Fruit fly (Drosophila melanogaster) whole organism, embryonic: ENCODE measurements around the gene CG45544.

Source experiments
- Atf3 ChIP-seq: fragments of 200-800 bp; sonication (Bioruptor generic); optimal IDR thresholded peaks from 3 replicates; lab custom pipeline; 2016; ENCODE audit warnings: missing biosample characterization, missing genetic modification characterization
- Awh ChIP-seq: fragments of 200-800 bp; sonication (Bioruptor generic); IDR thresholded peaks from 2 replicates; pipeline ENCODE4, ENCODE4 v1.3.6; 2022; ENCODE audit warnings: missing biosample characterization, missing genetic modification characterization
- Blimp-1 ChIP-seq: fragments of 200-800 bp; sonication (Bioruptor generic); optimal IDR thresholded peaks from 3 replicates; lab custom pipeline; 2018; ENCODE audit warnings: missing biosample characterization, missing genetic modification characterization, mild to moderate bottlenecking, moderate library complexity, missing genetic modification reagents
- CG10431 ChIP-seq: fragments of 200-800 bp; sonication (Bioruptor generic); optimal IDR thresholded peaks from 3 replicates; lab custom pipeline; 2018; ENCODE audit warnings: missing biosample characterization, mild to moderate bottlenecking, missing genetic modification characterization
- CG10654 ChIP-seq: fragments of 200-800 bp; sonication (Bioruptor generic); optimal IDR thresholded peaks from 2 replicates; lab custom pipeline; 2016; ENCODE audit warnings: missing biosample characterization, missing genetic modification characterization
- CG10979 ChIP-seq: fragments of 200-800 bp; sonication (Bioruptor generic); optimal IDR thresholded peaks from 2 replicates; lab custom pipeline; 2018; ENCODE audit warnings: missing biosample characterization, mild to moderate bottlenecking, missing genetic modification characterization, moderate library complexity
- CG11696 ChIP-seq: fragments of 200-800 bp; sonication (Bioruptor generic); IDR thresholded peaks from 2 replicates; pipeline ENCODE4 v1.3.6; 2022; ENCODE audit warnings: missing biosample characterization, missing genetic modification characterization
- CG12071 ChIP-seq: fragments of 200-800 bp; sonication (Bioruptor generic); optimal IDR thresholded peaks from 3 replicates; lab custom pipeline; 2018; ENCODE audit warnings: missing biosample characterization, mild to moderate bottlenecking, missing genetic modification characterization
- CG13287 ChIP-seq: fragments of 200-800 bp; sonication (Bioruptor generic); IDR thresholded peaks from 2 replicates; pipeline ENCODE4 v1.3.6; 2022; ENCODE audit warnings: missing biosample characterization, missing genetic modification characterization; ENCODE audit not compliant: partially characterized antibody
- CG13424 ChIP-seq: fragments of 200-800 bp; sonication (Bioruptor generic); optimal IDR thresholded peaks from 2 replicates; lab custom pipeline; 2019; ENCODE audit warnings: missing biosample characterization, mild to moderate bottlenecking, missing genetic modification characterization, moderate library complexity
- CG13775 ChIP-seq: fragments of 200-800 bp; sonication (Bioruptor generic); optimal IDR thresholded peaks from 3 replicates; lab custom pipeline; 2017; ENCODE audit warnings: missing biosample characterization, mild to moderate bottlenecking, missing genetic modification characterization
- CG1529 ChIP-seq: fragments of 200-800 bp; sonication (Bioruptor generic); optimal IDR thresholded peaks from 3 replicates; lab custom pipeline; 2018; ENCODE audit warnings: missing biosample characterization, missing genetic modification characterization
- CG15696 ChIP-seq: fragments of 200-800 bp; sonication (Bioruptor generic); optimal IDR thresholded peaks from 2 replicates; lab custom pipeline; 2019; ENCODE audit warnings: missing biosample characterization, mild to moderate bottlenecking, missing genetic modification characterization, moderate library complexity
- CG1602 ChIP-seq: fragments of 200-800 bp; sonication (Bioruptor generic); optimal IDR thresholded peaks from 3 replicates; lab custom pipeline; 2016; ENCODE audit warnings: missing biosample characterization, missing genetic modification characterization
- CG1603 ChIP-seq: fragments of 200-800 bp; sonication (Bioruptor generic); optimal IDR thresholded peaks from 2 replicates; lab custom pipeline; 2019; ENCODE audit warnings: missing biosample characterization, mild to moderate bottlenecking, missing genetic modification characterization, moderate library complexity
- CG1647 ChIP-seq: fragments of 200-800 bp; sonication (Bioruptor generic); optimal IDR thresholded peaks from 3 replicates; lab custom pipeline; 2016; ENCODE audit warnings: missing biosample characterization, missing genetic modification characterization
- CG17829 ChIP-seq: fragments of 200-800 bp; optimal IDR thresholded peaks from 2 replicates; lab custom pipeline; 2019; ENCODE audit warnings: missing biosample characterization, mild to moderate bottlenecking, missing genetic modification characterization, moderate library complexity
- CG18011 ChIP-seq: fragments of 200-800 bp; sonication (Bioruptor generic); optimal IDR thresholded peaks from 2 replicates; lab custom pipeline; 2017; ENCODE audit warnings: missing biosample characterization, missing genetic modification characterization, mild to moderate bottlenecking, moderate library complexity, missing genotype
- CG32767 ChIP-seq: fragments of 200-800 bp; sonication (Bioruptor generic); IDR thresholded peaks from 2 replicates; pipeline ENCODE4 v1.3.6; 2022; ENCODE audit warnings: missing biosample characterization, missing genetic modification characterization
- CG33557 ChIP-seq: fragments of 200-800 bp; sonication (Bioruptor generic); optimal IDR thresholded peaks from 2 replicates; lab custom pipeline; 2019; ENCODE audit warnings: missing biosample characterization, mild to moderate bottlenecking, missing genetic modification characterization, moderate library complexity
- CG34224 ChIP-seq: fragments of 200-800 bp; sonication (Bioruptor generic); IDR thresholded peaks from 3 replicates; pipeline ENCODE4 v1.3.6; 2022; ENCODE audit warnings: missing biosample characterization, missing genetic modification characterization; ENCODE audit not compliant: partially characterized antibody
- CG34376 ChIP-seq: fragments of 200-800 bp; sonication (Bioruptor generic); optimal IDR thresholded peaks from 2 replicates; lab custom pipeline; 2018; ENCODE audit warnings: missing biosample characterization, mild to moderate bottlenecking, missing genetic modification characterization
- CG6683 ChIP-seq: fragments of 200-800 bp; sonication (Bioruptor generic); optimal IDR thresholded peaks from 2 replicates; lab custom pipeline; 2017; ENCODE audit warnings: missing biosample characterization, mild to moderate bottlenecking, missing genetic modification characterization, missing genetic modification reagents
- CG7839 ChIP-seq: fragments of 200-800 bp; sonication (Bioruptor generic); optimal IDR thresholded peaks from 3 replicates; lab custom pipeline; 2018; ENCODE audit warnings: missing biosample characterization, mild to moderate bottlenecking, missing genetic modification characterization, moderate library complexity
- CG7928 ChIP-seq: fragments of 200-800 bp; sonication (Bioruptor generic); optimal IDR thresholded peaks from 2 replicates; lab custom pipeline; 2017; ENCODE audit warnings: missing biosample characterization, mild to moderate bottlenecking, missing genetic modification characterization
- CG8478 ChIP-seq: fragments of >200 bp; optimal IDR thresholded peaks from 2 replicates; lab custom pipeline; 2018
- CG9876 ChIP-seq: fragments of 200-800 bp; sonication (Bioruptor generic); optimal IDR thresholded peaks from 2 replicates; lab custom pipeline; 2016; ENCODE audit warnings: missing biosample characterization, missing genetic modification characterization
- Drgx ChIP-seq: fragments of 200-800 bp; sonication (Bioruptor generic); IDR thresholded peaks from 2 replicates; pipeline ENCODE4 v1.3.6; 2022; ENCODE audit warnings: missing biosample characterization, missing genetic modification characterization
- E2f1 ChIP-seq: fragments of 200-800 bp; sonication (Bioruptor generic); IDR thresholded peaks from 2 replicates; pipeline ENCODE4 v1.3.6; 2022; ENCODE audit warnings: missing biosample characterization, missing genetic modification characterization
- Eip74EF ChIP-seq, 2 experiments: fragments of 200-800 bp in 1 of 2; fragments of >200 bp in 1 of 2; sonication (Bioruptor generic) in 1 of 2; optimal IDR thresholded peaks; 2 replicates each; lab custom pipeline; 2017 to 2019; ENCODE audit warnings: missing biosample characterization in 2 of 2, missing genetic modification characterization in 2 of 2, mild to moderate bottlenecking in 1 of 2, moderate library complexity in 1 of 2
- H2.0 ChIP-seq: fragments of 200-800 bp; sonication (Bioruptor generic); IDR thresholded peaks from 2 replicates; pipeline ENCODE4 v1.3.6; 2022; ENCODE audit warnings: missing biosample characterization, missing genetic modification characterization
- HLH54F ChIP-seq: fragments of 200-800 bp; sonication (Bioruptor generic); optimal IDR thresholded peaks from 3 replicates; lab custom pipeline; 2016; ENCODE audit warnings: missing biosample characterization, missing genetic modification characterization
- Kr ChIP-seq: fragments of 200-800 bp; sonication (Bioruptor generic); optimal IDR thresholded peaks from 2 replicates; lab custom pipeline; 2017; ENCODE audit warnings: missing biosample characterization, mild to moderate bottlenecking, missing genetic modification characterization
- NC2α ChIP-seq: fragments of 200-800 bp; sonication (Bioruptor generic); optimal IDR thresholded peaks from 2 replicates; lab custom pipeline; 2016; ENCODE audit warnings: missing biosample characterization, missing genetic modification characterization
- Rx ChIP-seq: fragments of 200-800 bp; sonication (Bioruptor generic); IDR thresholded peaks from 2 replicates; pipeline ENCODE4 v1.3.6; 2022; ENCODE audit warnings: missing biosample characterization, missing genetic modification characterization
- cg ChIP-seq: fragments of 200-800 bp; sonication (Bioruptor generic); optimal IDR thresholded peaks from 3 replicates; lab custom pipeline; 2019; ENCODE audit warnings: missing biosample characterization, mild to moderate bottlenecking, missing genetic modification characterization, moderate library complexity
- corto ChIP-seq: fragments of 200-800 bp; sonication (Bioruptor generic); optimal IDR thresholded peaks from 2 replicates; lab custom pipeline; 2016; ENCODE audit warnings: missing biosample characterization, mild to moderate bottlenecking, missing genetic modification characterization, moderate library complexity
- fru ChIP-seq: fragments of >200 bp; optimal IDR thresholded peaks from 2 replicates; lab custom pipeline; 2017
- gem ChIP-seq: fragments of 200-800 bp; sonication (Bioruptor generic); optimal IDR thresholded peaks from 2 replicates; lab custom pipeline; 2019; ENCODE audit warnings: missing biosample characterization, mild to moderate bottlenecking, missing genetic modification characterization, moderate library complexity
- gsb ChIP-seq: fragments of 200-800 bp; sonication (Bioruptor generic); IDR thresholded peaks from 2 replicates; pipeline ENCODE4 v1.3.6; 2022; ENCODE audit warnings: missing biosample characterization, missing genetic modification characterization
- lola ChIP-seq, 3 experiments: fragments of >200 bp in 2 of 3; fragments of 200-800 bp in 1 of 3; sonication (Bioruptor generic) in 1 of 3; optimal IDR thresholded peaks; 2 replicates each; lab custom pipeline; 2017 to 2019; ENCODE audit warnings: missing biosample characterization in 3 of 3, missing genetic modification characterization in 3 of 3, mild to moderate bottlenecking in 1 of 3, moderate library complexity in 1 of 3
- nom ChIP-seq: fragments of 200-800 bp; sonication (Bioruptor generic); optimal IDR thresholded peaks from 2 replicates; lab custom pipeline; 2017; ENCODE audit warnings: missing biosample characterization, missing genetic modification characterization, mild to moderate bottlenecking, moderate library complexity, missing genetic modification reagents
- pho ChIP-seq: fragments of 200-800 bp; sonication (Bioruptor generic); optimal IDR thresholded peaks from 2 replicates; lab custom pipeline; 2016; ENCODE audit warnings: missing biosample characterization, missing genetic modification characterization
- sens ChIP-seq: fragments of 200-800 bp; sonication (Bioruptor generic); peaks from one replicate; lab custom pipeline; 2016; ENCODE audit warnings: missing biosample characterization, missing genetic modification characterization
- slp2 ChIP-seq: fragments of 200-800 bp; sonication (Bioruptor generic); optimal IDR thresholded peaks from 2 replicates; lab custom pipeline; 2016; ENCODE audit warnings: missing biosample characterization, missing genetic modification characterization
- sob ChIP-seq: fragments of 200-800 bp; sonication (Bioruptor generic); IDR thresholded peaks from 2 replicates; pipeline ENCODE4 v1.3.6; 2022; ENCODE audit warnings: missing biosample characterization, missing genetic modification characterization

Gene CG45544

dm6 chr3R:29280633-29281572 is 24.6 kb downstream of the CG45544 start (continued):
- TF ChIP-seq CG13424 (tag; lab: Kevin White, UChicago) (no peak), slp2 (GFP tag; lab: Kevin White, UChicago) (no peak), CG7839 (tag; lab: Kevin White, UChicago) (no peak), HLH54F (GFP tag; lab: Kevin White, UChicago) (no peak), Blimp-1 (GFP tag; lab: Kevin White, UChicago) (peak; percentile 43), Atf3 (no peak), CG1603 (tag; lab: Kevin White, UChicago) (peak; percentile 21), CG8478 (lab: Kevin White, UChicago) (peak; percentile 43), CG34376 (GFP tag; lab: Kevin White, UChicago) (no peak), CG32767 (peak; percentile 42; the same call in 1 of the 2 replicates), CG15696 (tag; lab: Kevin White, UChicago) (no peak), CG17829 (tag; lab: Kevin White, UChicago) (peak; percentile 28), NC2α (GFP tag; lab: Kevin White, UChicago) (no peak), CG1602 (no peak), Drgx (GFP tag; lab: Robert Waterston, UW) (peak; percentile 18; the same call in 1 of the 2 replicates), gsb (GFP tag; lab: Robert Waterston, UW) (no peak), H2.0 (no peak), sob (GFP tag; lab: Robert Waterston, UW) (no peak), gem (tag; lab: Kevin White, UChicago) (peak; percentile 5), Kr (no peak), lola (GFP tag; optimal IDR thresholded peaks at IDR 0.05; lab: Kevin White, UChicago) (peak in 1 of 3 experiments; percentile 20), CG12071 (GFP tag; lab: Kevin White, UChicago) (no peak), CG10654 (GFP tag; lab: Kevin White, UChicago) (no peak), Eip74EF (GFP tag; optimal IDR thresholded peaks at IDR 0.05; lab: Kevin White, UChicago) (no peak), nom (GFP tag; lab: Kevin White, UChicago) (peak; percentile 9), E2f1 (GFP tag; lab: Robert Waterston, UW) (no peak), CG10979 (tag; lab: Kevin White, UChicago) (peak; percentile 5)

- TF ChIP-seq CG1529 (no peak), Rx (no peak), CG7928 (no peak), cg (GFP tag; lab: Kevin White, UChicago) (peak; percentile 41), CG10431 (GFP tag; lab: Kevin White, UChicago) (peak; percentile 25), pho (GFP tag; lab: Kevin White, UChicago) (no peak), CG13287 (no peak), CG13775 (GFP tag; lab: Kevin White, UChicago) (no peak), CG1647 (no peak), CG34224 (GFP tag; lab: Robert Waterston, UW) (no peak), corto (GFP tag; lab: Kevin White, UChicago) (peak; percentile 52), sens (peak; percentile 9), CG9876 (no peak), Awh (GFP tag; lab: Robert Waterston, UW) (no peak), CG33557 (GFP tag; lab: Kevin White, UChicago) (no peak), CG6683 (no peak), CG11696 (GFP tag; lab: Robert Waterston, UW) (no peak), CG18011 (GFP tag; lab: Kevin White, UChicago) (no peak), fru (lab: Kevin White, UChicago) (no peak)
These were observed 26.8 kb downstream of the CG45544 start for dm6 chr3R:29282939-29283616.
